Worm (Caenorhabditis elegans) whole organism, mixed stage, embryonic: Measurements from ENCODE around the gene K08B5.2.

ENCODE experiments used
- elt-3 ChIP-seq: fragments of 150-350 bp; optimal IDR thresholded peaks from 2 replicates; lab custom pipeline; 2014; ENCODE audit warnings: missing biosample characterization, missing genetic modification characterization
- lin-13 ChIP-seq: fragments of 150-350 bp; optimal IDR thresholded peaks from 2 replicates; lab custom pipeline; 2014; ENCODE audit warnings: missing biosample characterization, missing genetic modification characterization
- lsy-2 ChIP-seq: fragments of 150-350 bp; optimal IDR thresholded peaks from 2 replicates; lab custom pipeline; 2014; ENCODE audit warnings: missing biosample characterization, missing genetic modification characterization
- nhr-237 ChIP-seq: fragments of 150-350 bp; optimal IDR thresholded peaks from 2 replicates; lab custom pipeline; 2014; ENCODE audit warnings: missing biosample characterization, missing genetic modification characterization
- pha-4 ChIP-seq: fragments of 150-350 bp; optimal IDR thresholded peaks from 2 replicates; lab custom pipeline; 2018; ENCODE audit warnings: missing biosample characterization, missing genetic modification reagents, missing genetic modification characterization
- unc-39 ChIP-seq: fragments of 150-350 bp; optimal IDR thresholded peaks from 2 replicates; lab custom pipeline; 2014; ENCODE audit warnings: missing biosample characterization, missing genetic modification characterization

ce11 chrX:16519517-16519916 lies 34.2 kb downstream of the K08B5.2 start, which contains the start of gene T25D1.1:
- TF ChIP-seq lsy-2 (tag; lab: Kevin White, UChicago), result no peak
- no peak for TF ChIP-seq pha-4 (tag; lab: Kevin White, UChicago)
- TF ChIP-seq lin-13 (tag; lab: Kevin White, UChicago), result no peak
- no peak for TF ChIP-seq elt-3 (tag; lab: Kevin White, UChicago)
- no peak for TF ChIP-seq unc-39
- TF ChIP-seq nhr-237 (tag; lab: Kevin White, UChicago), result no peak
